Fruit fly (Drosophila melanogaster) ovary, adult (tissue): ENCODE data around the gene bero.

Experiments used
- CG17801 ChIP-seq: fragments of 200-800 bp; optimal IDR thresholded peaks from 2 replicates; lab custom pipeline; 2019; ENCODE audit warnings: missing biosample characterization, mild to moderate bottlenecking, missing genetic modification characterization, moderate library complexity; ENCODE audit not compliant: partially characterized antibody

The bero gene

dm6 chr2L:20852092-20852628 lies 6.3 kb upstream of the bero start, which contains the start of gene twit:
Gene twit (plus strand): TSS chr2L:20852578.
- TF ChIP-seq CG17801 (GFP tag; lab: Kevin White, UChicago) = no peak

dm6 chr2L:20857791-20858190 lies 704 bp upstream of the bero start, which contains the start of gene CG14400:
Gene CG14400 (minus strand): TSS chr2L:20857891.
- TF ChIP-seq CG17801 (GFP tag; lab: Kevin White, UChicago) = no peak

- TF ChIP-seq CG17801 (GFP tag; lab: Kevin White, UChicago) = peak; percentile 73
Observed at dm6 chr2L:20864764-20865265, 6.3 kb downstream of the bero start, which contains the start of gene CG9338. Gene CG9338 (plus strand): TSS chr2L:20865215.

- TF ChIP-seq CG17801 (GFP tag; lab: Kevin White, UChicago) = no peak
Observed at dm6 chr2L:20867381-20867780, 8.9 kb downstream of the bero start, which contains the start of gene CG31675. Gene CG31675 (plus strand): TSS chr2L:20867755.

- TF ChIP-seq CG17801 (GFP tag; lab: Kevin White, UChicago) = no peak
Observed at dm6 chr2L:20868921-20869320, 10.4 kb downstream of the bero start.

dm6 chr2L:20869804-20870295 lies 11.4 kb downstream of the bero start, which contains the start of gene CG14401:
Gene CG14401 (plus strand): TSS chr2L:20869854.
- no peak for TF ChIP-seq CG17801 (GFP tag; lab: Kevin White, UChicago)

- TF ChIP-seq CG17801 (GFP tag; lab: Kevin White, UChicago) = no peak
Observed at dm6 chr2L:20874514-20874913, 16.0 kb downstream of the bero start.

dm6 chr2L:20878052-20878451 lies 19.6 kb downstream of the bero start:
- TF ChIP-seq CG17801 (GFP tag; lab: Kevin White, UChicago) = no peak

dm6 chr2L:20878463-20878862 lies 20.0 kb downstream of the bero start:
- no peak for TF ChIP-seq CG17801 (GFP tag; lab: Kevin White, UChicago)

- TF ChIP-seq CG17801 (GFP tag; lab: Kevin White, UChicago) = no peak
Observed at dm6 chr2L:20879567-20880141, 21.2 kb downstream of the bero start.

- no peak for TF ChIP-seq CG17801 (GFP tag; lab: Kevin White, UChicago)
Observed at dm6 chr2L:20880476-20880875, 22.0 kb downstream of the bero start.

- no peak for TF ChIP-seq CG17801 (GFP tag; lab: Kevin White, UChicago)
Observed at dm6 chr2L:20881353-20882079, 23.0 kb downstream of the bero start.

dm6 chr2L:20883097-20883496 lies 24.6 kb downstream of the bero start:
- no peak for TF ChIP-seq CG17801 (GFP tag; lab: Kevin White, UChicago)

dm6 chr2L:20883624-20884220 lies 25.2 kb downstream of the bero start:
- TF ChIP-seq CG17801 (GFP tag; lab: Kevin White, UChicago) = no peak
